Fruit fly (Drosophila melanogaster) whole organism, embryonic: ENCODE results near the gene Myo28B1.

Experiments
- ATbp ChIP-seq: fragments of 200-800 bp; sonication (Bioruptor generic); optimal IDR thresholded peaks from 2 replicates; lab custom pipeline; 2017; ENCODE audit warnings: missing biosample characterization, mild to moderate bottlenecking, missing genetic modification characterization, missing genetic modification reagents
- Ada2b ChIP-seq: fragments of 200-800 bp; sonication (Bioruptor generic); IDR thresholded peaks from 2 replicates; pipeline ENCODE4 v1.3.6; 2022; ENCODE audit warnings: missing biosample characterization, missing genetic modification characterization
- Antp ChIP-seq: fragments of 200-800 bp; sonication (Bioruptor generic); optimal IDR thresholded peaks from 3 replicates; lab custom pipeline; 2016; ENCODE audit warnings: missing biosample characterization, missing genetic modification characterization
- B-H1 ChIP-seq: fragments of 200-800 bp; sonication (Bioruptor generic); IDR thresholded peaks from 3 replicates; pipeline ENCODE4 v1.3.6; 2022; ENCODE audit warnings: missing biosample characterization, missing genetic modification characterization
- CG10209 ChIP-seq: fragments of 200-800 bp; sonication (Bioruptor generic); optimal IDR thresholded peaks from 3 replicates; lab custom pipeline; 2017; ENCODE audit warnings: missing biosample characterization, mild to moderate bottlenecking, missing genetic modification characterization, missing genetic modification reagents
- CG10654 ChIP-seq: fragments of 200-800 bp; sonication (Bioruptor generic); optimal IDR thresholded peaks from 2 replicates; lab custom pipeline; 2016; ENCODE audit warnings: missing biosample characterization, missing genetic modification characterization
- CG10959 ChIP-seq: fragments of 200-800 bp; sonication (Bioruptor generic); IDR thresholded peaks from 2 replicates; pipeline ENCODE4 v1.3.6; 2022; ENCODE audit warnings: missing biosample characterization, missing genetic modification characterization
- CG10979 ChIP-seq: fragments of 200-800 bp; sonication (Bioruptor generic); optimal IDR thresholded peaks from 2 replicates; lab custom pipeline; 2018; ENCODE audit warnings: missing biosample characterization, mild to moderate bottlenecking, missing genetic modification characterization, moderate library complexity
- CG11093 ChIP-seq: fragments of 200-800 bp; sonication (Bioruptor generic); IDR thresholded peaks from 3 replicates; pipeline ENCODE4 v1.3.6; 2022; ENCODE audit warnings: missing biosample characterization, missing genetic modification characterization
- CG11723 ChIP-seq: fragments of 200-800 bp; sonication (Bioruptor generic); optimal IDR thresholded peaks from 2 replicates; lab custom pipeline; 2017; ENCODE audit warnings: missing biosample characterization, mild to moderate bottlenecking, missing genetic modification characterization
- CG13123 ChIP-seq: fragments of 200-800 bp; sonication (Bioruptor generic); optimal IDR thresholded peaks from 2 replicates; lab custom pipeline; 2016; ENCODE audit warnings: missing biosample characterization, missing genetic modification characterization
- CG13624 ChIP-seq: fragments of 200-800 bp; sonication (Bioruptor generic); optimal IDR thresholded peaks from 2 replicates; lab custom pipeline; 2016; ENCODE audit warnings: missing biosample characterization, missing genetic modification characterization
- CG14441 ChIP-seq: fragments of 200-800 bp; sonication (Bioruptor generic); IDR thresholded peaks from 2 replicates; pipeline ENCODE4 v1.3.6; 2022; ENCODE audit warnings: missing biosample characterization, missing genetic modification characterization
- CG15696 ChIP-seq: fragments of 200-800 bp; sonication (Bioruptor generic); optimal IDR thresholded peaks from 2 replicates; lab custom pipeline; 2019; ENCODE audit warnings: missing biosample characterization, mild to moderate bottlenecking, missing genetic modification characterization, moderate library complexity
- CG16863 ChIP-seq: fragments of 200-800 bp; sonication (Bioruptor generic); optimal IDR thresholded peaks from 3 replicates; lab custom pipeline; 2016; ENCODE audit warnings: missing biosample characterization, missing genetic modification characterization
- CG2199 ChIP-seq: fragments of 200-800 bp; sonication (Bioruptor generic); IDR thresholded peaks from 3 replicates; pipeline ENCODE4 v1.3.6; 2022; ENCODE audit warnings: missing biosample characterization, missing genetic modification characterization
- CG3065 ChIP-seq: fragments of 200-800 bp; sonication (Bioruptor generic); optimal IDR thresholded peaks from 2 replicates; lab custom pipeline; 2016; ENCODE audit warnings: missing biosample characterization, missing genetic modification characterization
- CG31365 ChIP-seq: fragments of 200-800 bp; sonication (Bioruptor generic); optimal IDR thresholded peaks from 2 replicates; lab custom pipeline; 2018; ENCODE audit warnings: missing biosample characterization, mild to moderate bottlenecking, missing genetic modification characterization
- CG34224 ChIP-seq: fragments of 200-800 bp; sonication (Bioruptor generic); IDR thresholded peaks from 3 replicates; pipeline ENCODE4 v1.3.6; 2022; ENCODE audit warnings: missing biosample characterization, missing genetic modification characterization; ENCODE audit not compliant: partially characterized antibody
- CG34376 ChIP-seq: fragments of 200-800 bp; sonication (Bioruptor generic); optimal IDR thresholded peaks from 2 replicates; lab custom pipeline; 2018; ENCODE audit warnings: missing biosample characterization, mild to moderate bottlenecking, missing genetic modification characterization
- CG3726 ChIP-seq: fragments of 200-800 bp; sonication (Bioruptor generic); IDR thresholded peaks from 3 replicates; pipeline ENCODE4, ENCODE4 v1.3.6; 2022; ENCODE audit warnings: missing biosample characterization, missing genetic modification characterization
- CG6175 ChIP-seq: fragments of 200-800 bp; sonication (Bioruptor generic); IDR thresholded peaks from 3 replicates; pipeline ENCODE4 v1.3.6; 2022; ENCODE audit warnings: missing biosample characterization, missing genetic modification characterization
- CG6272 ChIP-seq: fragments of 200-800 bp; sonication (Bioruptor generic); IDR thresholded peaks from 2 replicates; pipeline ENCODE4 v1.3.6; 2022; ENCODE audit warnings: missing biosample characterization, missing genetic modification characterization
- CG6765 ChIP-seq: fragments of 200-800 bp; sonication (Bioruptor generic); optimal IDR thresholded peaks from 3 replicates; lab custom pipeline; 2017; ENCODE audit warnings: missing biosample characterization, mild to moderate bottlenecking, missing genetic modification characterization
- CG6854 ChIP-seq: fragments of 200-800 bp; sonication (Bioruptor generic); optimal IDR thresholded peaks from 3 replicates; lab custom pipeline; 2017; ENCODE audit warnings: missing biosample characterization, mild to moderate bottlenecking, missing genetic modification characterization
- Doc2 ChIP-seq: fragments of 200-800 bp; sonication (Bioruptor generic); IDR thresholded peaks from 2 replicates; pipeline ENCODE4 v1.3.6; 2022; ENCODE audit warnings: missing biosample characterization, missing genetic modification characterization
- Elba2 ChIP-seq: fragments of 200-800 bp; sonication (Bioruptor generic); optimal IDR thresholded peaks from 3 replicates; lab custom pipeline; 2016; ENCODE audit warnings: missing biosample characterization, missing genetic modification characterization
- Hey ChIP-seq: fragments of 200-800 bp; sonication (Bioruptor generic); optimal IDR thresholded peaks from 3 replicates; lab custom pipeline; 2018; ENCODE audit warnings: missing biosample characterization, mild to moderate bottlenecking, missing genetic modification characterization
- HmgD ChIP-seq: fragments of 200-800 bp; sonication (Bioruptor generic); optimal IDR thresholded peaks from 3 replicates; lab custom pipeline; 2016; ENCODE audit warnings: missing biosample characterization, missing genetic modification characterization
- Med ChIP-seq: fragments of 200-800 bp; sonication (Bioruptor generic); peaks from one replicate; lab custom pipeline; 2016; ENCODE audit warnings: missing biosample characterization, missing genetic modification characterization, mild to moderate bottlenecking, inconsistent platforms, moderate library complexity
- NK7.1 ChIP-seq: fragments of 200-800 bp; sonication (Bioruptor generic); optimal IDR thresholded peaks from 3 replicates; lab custom pipeline; 2016; ENCODE audit warnings: missing biosample characterization, missing genetic modification characterization
- Optix ChIP-seq: fragments of 200-800 bp; sonication (Bioruptor generic); IDR thresholded peaks from 3 replicates; pipeline ENCODE4 v1.3.6; 2022; ENCODE audit warnings: missing biosample characterization, missing genetic modification characterization
- Sox100B ChIP-seq: fragments of 200-800 bp; sonication (Bioruptor generic); optimal IDR thresholded peaks from 3 replicates; lab custom pipeline; 2018; ENCODE audit warnings: missing biosample characterization, mild to moderate bottlenecking, missing genetic modification characterization
- Sox102F ChIP-seq: fragments of 200-800 bp; sonication (Bioruptor generic); optimal IDR thresholded peaks from 2 replicates; lab custom pipeline; 2018; ENCODE audit warnings: missing biosample characterization, mild to moderate bottlenecking, missing genetic modification characterization, moderate library complexity
- Xbp1 ChIP-seq: fragments of 200-800 bp; sonication (Bioruptor generic); optimal IDR thresholded peaks from 3 replicates; lab custom pipeline; 2016; ENCODE audit warnings: missing biosample characterization, mild to moderate bottlenecking, missing genetic modification characterization
- aop ChIP-seq: fragments of 200-800 bp; sonication (Bioruptor generic); IDR thresholded peaks from 2 replicates; pipeline ENCODE4 v1.3.6; 2022; ENCODE audit warnings: missing biosample characterization, missing genetic modification characterization
- cas ChIP-seq: fragments of 200-800 bp; sonication (Bioruptor generic); IDR thresholded peaks from 2 replicates; pipeline ENCODE4 v1.3.6; 2022; ENCODE audit warnings: missing biosample characterization, missing genetic modification characterization
- dpn ChIP-seq, 2 experiments: fragments of 200-800 bp; sonication (Bioruptor generic); optimal IDR thresholded peaks; 3 replicates each; lab custom pipeline; 2016; ENCODE audit warnings: missing biosample characterization in 2 of 2, missing genetic modification characterization in 2 of 2
- emc ChIP-seq: fragments of 200-800 bp; sonication (Bioruptor generic); optimal IDR thresholded peaks from 2 replicates; lab custom pipeline; 2016; ENCODE audit warnings: missing biosample characterization, missing genetic modification characterization
- gcm ChIP-seq: fragments of 200-800 bp; sonication (Bioruptor generic); optimal IDR thresholded peaks from 2 replicates; lab custom pipeline; 2019; ENCODE audit warnings: missing biosample characterization, mild to moderate bottlenecking, missing genetic modification characterization, moderate library complexity
- gsb ChIP-seq: fragments of 200-800 bp; sonication (Bioruptor generic); IDR thresholded peaks from 2 replicates; pipeline ENCODE4 v1.3.6; 2022; ENCODE audit warnings: missing biosample characterization, missing genetic modification characterization
- hb ChIP-seq: fragments of 200-800 bp; sonication (Bioruptor generic); IDR thresholded peaks from 3 replicates; pipeline ENCODE4 v1.3.6; 2022; ENCODE audit warnings: missing biosample characterization, missing genetic modification characterization; ENCODE audit not compliant: partially characterized antibody
- hth ChIP-seq: fragments of >200 bp; optimal IDR thresholded peaks from 2 replicates; lab custom pipeline; 2017; ENCODE audit warnings: inconsistent platforms
- kni ChIP-seq: fragments of 200-800 bp; sonication (Bioruptor generic); optimal IDR thresholded peaks from 3 replicates; lab custom pipeline; 2017; ENCODE audit warnings: mild to moderate bottlenecking, missing biosample characterization, missing genetic modification reagents, missing genetic modification characterization
- lov ChIP-seq, 2 experiments: fragments of 200-800 bp in 1 of 2; fragments of >200 bp in 1 of 2; sonication (Bioruptor generic) in 1 of 2; IDR thresholded peaks in 1 of 2; optimal IDR thresholded peaks in 1 of 2; 2 replicates in 1 of 2; 3 replicates in 1 of 2; pipeline versions ENCODE4 v1.3.6 to Lab custom; 2017 to 2022; ENCODE audit warnings: missing biosample characterization in 1 of 2, missing genetic modification characterization in 1 of 2
- mam ChIP-seq: fragments of 200-800 bp; sonication (Bioruptor generic); optimal IDR thresholded peaks from 3 replicates; lab custom pipeline; 2016; ENCODE audit warnings: missing biosample characterization, missing genetic modification characterization
- nerfin-2 ChIP-seq: fragments of 200-800 bp; sonication (Bioruptor generic); IDR thresholded peaks from 2 replicates; pipeline ENCODE4 v1.3.6; 2022; ENCODE audit warnings: missing biosample characterization, missing genetic modification characterization; ENCODE audit not compliant: partially characterized antibody
- phol ChIP-seq: fragments of 200-800 bp; sonication (Bioruptor generic); optimal IDR thresholded peaks from 3 replicates; lab custom pipeline; 2018; ENCODE audit warnings: missing biosample characterization, mild to moderate bottlenecking, missing genetic modification characterization, moderate library complexity
- sqz ChIP-seq: fragments of 200-800 bp; sonication (Bioruptor generic); optimal IDR thresholded peaks from 3 replicates; lab custom pipeline; 2018; ENCODE audit warnings: missing biosample characterization, mild to moderate bottlenecking, missing genetic modification characterization
- trh ChIP-seq: fragments of 200-800 bp; sonication (Bioruptor generic); optimal IDR thresholded peaks from 2 replicates; lab custom pipeline; 2016; ENCODE audit warnings: missing biosample characterization, missing genetic modification characterization
- unpg ChIP-seq: fragments of 200-800 bp; sonication (Bioruptor generic); optimal IDR thresholded peaks from 3 replicates; lab custom pipeline; 2018; ENCODE audit warnings: missing biosample characterization, mild to moderate bottlenecking, missing genetic modification characterization, moderate library complexity
- usp ChIP-seq: fragments of >200 bp; optimal IDR thresholded peaks from 2 replicates; lab custom pipeline; 2017; ENCODE audit warnings: missing biosample characterization, missing genetic modification characterization

Gene Myo28B1

DNA sequence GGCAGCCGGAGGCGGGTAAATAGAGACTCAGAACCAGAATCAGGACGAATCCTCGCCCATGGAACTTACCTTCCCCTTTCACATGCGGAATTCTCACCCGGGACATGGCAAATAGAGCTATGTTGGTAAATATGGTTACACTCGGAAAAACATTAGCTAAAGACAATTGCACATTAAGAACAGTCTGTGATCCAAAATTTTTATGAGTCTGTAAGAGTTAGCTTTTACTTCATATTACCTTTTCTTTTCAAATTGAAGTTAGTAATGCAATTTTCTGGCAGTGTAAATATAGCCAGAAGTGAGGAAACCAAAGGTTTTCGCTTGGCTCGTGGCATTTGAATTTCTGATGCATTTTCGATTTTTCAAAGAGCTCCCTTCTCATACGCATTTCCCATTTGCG lies 30.7 kb upstream of the Myo28B1 start (continued):
- TF ChIP-seq usp (GFP tag; lab: Kevin White, UChicago) (no peak), Optix (GFP tag; lab: Robert Waterston, UW) (no peak), cas (GFP tag; lab: Robert Waterston, UW) (no peak), CG15696 (tag; lab: Kevin White, UChicago) (peak; percentile 60), NK7.1 (GFP tag; lab: Kevin White, UChicago) (no peak), unpg (GFP tag; lab: Kevin White, UChicago) (peak; percentile 38), hth (lab: Kevin White, UChicago) (no peak), Sox100B (GFP tag; lab: Kevin White, UChicago) (peak; percentile 30), Doc2 (GFP tag; lab: Robert Waterston, UW) (no peak), CG6765 (no peak), CG14441 (GFP tag; lab: Robert Waterston, UW) (peak; percentile 43; the same call in 1 of the 2 replicates), Ada2b (GFP tag; lab: Robert Waterston, UW) (no peak), Elba2 (GFP tag; lab: Kevin White, UChicago) (peak; percentile 20), Med (GFP tag; lab: Kevin White, UChicago) (peak; percentile 51), CG10959 (GFP tag; lab: Robert Waterston, UW) (no peak), Sox102F (GFP tag; lab: Kevin White, UChicago) (peak; percentile 51), HmgD (no peak), CG11093 (GFP tag; lab: Robert Waterston, UW) (peak; percentile 66; the same call in 2 of the 3 replicates), CG11723 (GFP tag; lab: Kevin White, UChicago) (no peak), sqz (GFP tag; lab: Kevin White, UChicago) (no peak), trh (no peak), aop (GFP tag; lab: Robert Waterston, UW) (no peak), CG6175 (GFP tag; lab: Robert Waterston, UW) (no peak), nerfin-2 (GFP tag; lab: Robert Waterston, UW) (no peak), CG2199 (peak; percentile 87; the same call in 1 of the 3 replicates), CG10979 (tag; lab: Kevin White, UChicago) (peak; percentile 67), CG3065 (GFP tag; lab: Kevin White, UChicago) (no peak), mam (GFP tag; lab: Kevin White, UChicago) (no peak), B-H1 (GFP tag; lab: Robert Waterston, UW) (no peak), phol (tag; lab: Kevin White, UChicago) (peak; percentile 70), ATbp (GFP tag; lab: Kevin White, UChicago) (peak; percentile 19), gcm (GFP tag; lab: Kevin White, UChicago) (no peak), CG10209 (GFP tag; lab: Kevin White, UChicago) (peak; percentile 4), Antp (GFP tag; lab: Kevin White, UChicago) (peak; percentile 31), CG34224 (GFP tag; lab: Robert Waterston, UW) (no peak), CG6272 (no peak), hb (GFP tag; lab: Robert Waterston, UW) (no peak), CG34376 (GFP tag; lab: Kevin White, UChicago) (no peak), CG6854 (GFP tag; lab: Kevin White, UChicago) (no peak), CG3726 (GFP tag; lab: Robert Waterston, UW) (no peak), CG16863 (GFP tag; lab: Kevin White, UChicago) (peak; percentile 21), Xbp1 (GFP tag; lab: Kevin White, UChicago) (peak; percentile 14), dpn (GFP tag; optimal IDR thresholded peaks at IDR 0.05; lab: Kevin White, UChicago) (peak; percentile 5 to 21), gsb (GFP tag; lab: Robert Waterston, UW) (no peak), CG31365 (tag; lab: Kevin White, UChicago) (no peak), Hey (tag; lab: Kevin White, UChicago) (no peak), kni (GFP tag; lab: Kevin White, UChicago) (no peak), CG10654 (GFP tag; lab: Kevin White, UChicago) (peak; percentile 13), emc (no peak), CG13624 (no peak), lov (optimal IDR thresholded peaks at IDR 0.05; lab: Kevin White, UChicago) (no peak), lov (GFP tag; IDR thresholded peaks at IDR 0.05; lab: Robert Waterston, UW) (peak; percentile 71; the same call in 1 of the 3 replicates), CG13123 (GFP tag; lab: Kevin White, UChicago) (no peak)
